Fruit fly (Drosophila melanogaster) whole organism, pupa: ENCODE results near the gene CG43133.

ENCODE experiments used
- CG10348 ChIP-seq: fragments of 200-800 bp; sonication (Bioruptor generic); IDR thresholded peaks from 2 replicates; pipeline ENCODE4 v1.3.6; 2022; ENCODE audit warnings: missing biosample characterization, missing genetic modification characterization
- CG12605 ChIP-seq: fragments of 200-800 bp; sonication (Bioruptor generic); IDR thresholded peaks from 2 replicates; pipeline ENCODE4 v1.3.6; 2022; ENCODE audit warnings: missing biosample characterization, missing genetic modification characterization
- CG13204 ChIP-seq: fragments of 200-800 bp; sonication (Bioruptor generic); optimal IDR thresholded peaks from 2 replicates; lab custom pipeline; 2018; ENCODE audit warnings: missing biosample characterization, mild to moderate bottlenecking, missing genetic modification characterization, moderate library complexity
- CG14655 ChIP-seq: fragments of 200-800 bp; sonication (Bioruptor generic); optimal IDR thresholded peaks from 3 replicates; lab custom pipeline; 2017; ENCODE audit warnings: mild to moderate bottlenecking, missing biosample characterization, missing genetic modification reagents, missing genetic modification characterization
- CG15710 ChIP-seq: fragments of 200-800 bp; sonication (Bioruptor generic); optimal IDR thresholded peaks from 2 replicates; lab custom pipeline; 2018; ENCODE audit warnings: missing biosample characterization, mild to moderate bottlenecking, missing genetic modification characterization, moderate library complexity
- CG17806 ChIP-seq: fragments of 200-800 bp; sonication (Bioruptor generic); optimal IDR thresholded peaks from 2 replicates; lab custom pipeline; 2018; ENCODE audit warnings: missing biosample characterization, mild to moderate bottlenecking, missing genetic modification characterization, moderate library complexity
- CG32121 ChIP-seq: fragments of 200-800 bp; sonication (Bioruptor generic); IDR thresholded peaks from 2 replicates; pipeline ENCODE4 v1.3.6; 2022; ENCODE audit warnings: missing biosample characterization, missing genetic modification characterization
- CG34367 ChIP-seq: fragments of 200-800 bp; sonication (Bioruptor generic); optimal IDR thresholded peaks from 2 replicates; lab custom pipeline; 2018; ENCODE audit warnings: missing biosample characterization, mild to moderate bottlenecking, missing genetic modification characterization
- CG4496 ChIP-seq: fragments of 200-800 bp; sonication (Bioruptor generic); IDR thresholded peaks from 3 replicates; pipeline ENCODE4 v1.3.6; 2022; ENCODE audit warnings: missing biosample characterization, missing genetic modification characterization
- CG8159 ChIP-seq: fragments of 200-800 bp; sonication (Bioruptor generic); optimal IDR thresholded peaks from 3 replicates; lab custom pipeline; 2018; ENCODE audit warnings: missing biosample characterization, mild to moderate bottlenecking, missing genetic modification characterization, moderate library complexity
- CG8301 ChIP-seq: fragments of 200-800 bp; sonication (Bioruptor generic); optimal IDR thresholded peaks from 2 replicates; lab custom pipeline; 2018; ENCODE audit warnings: missing biosample characterization, mild to moderate bottlenecking, missing genetic modification characterization
- CG9948 ChIP-seq: fragments of 200-800 bp; sonication (Bioruptor generic); optimal IDR thresholded peaks from 2 replicates; lab custom pipeline; 2018; ENCODE audit warnings: missing biosample characterization, mild to moderate bottlenecking, missing genetic modification characterization, moderate library complexity
- D1 ChIP-seq: fragments of 200-800 bp; sonication (Bioruptor generic); optimal IDR thresholded peaks from 2 replicates; lab custom pipeline; 2018; ENCODE audit warnings: missing biosample characterization, mild to moderate bottlenecking, missing genetic modification characterization, moderate library complexity
- EcR ChIP-seq: fragments of 200-800 bp; sonication (Bioruptor generic); optimal IDR thresholded peaks from 3 replicates; lab custom pipeline; 2019; ENCODE audit warnings: missing biosample characterization, missing genetic modification characterization, mild to moderate bottlenecking, moderate library complexity, missing genetic modification reagents
- Ets98B ChIP-seq: fragments of 200-800 bp; sonication (Bioruptor generic); IDR thresholded peaks from 2 replicates; pipeline ENCODE4 v1.3.6; 2022; ENCODE audit warnings: missing biosample characterization, missing genetic modification characterization
- Pif1A ChIP-seq: fragments of 200-800 bp; sonication (Bioruptor generic); optimal IDR thresholded peaks from 3 replicates; lab custom pipeline; 2016; ENCODE audit warnings: missing biosample characterization, missing genetic modification characterization
- Pif1B ChIP-seq: fragments of 200-800 bp; sonication (Bioruptor generic); optimal IDR thresholded peaks from 3 replicates; lab custom pipeline; 2016; ENCODE audit warnings: missing biosample characterization, missing genetic modification characterization
- Snoo ChIP-seq: fragments of 200-800 bp; sonication (Bioruptor generic); optimal IDR thresholded peaks from 3 replicates; lab custom pipeline; 2017; ENCODE audit warnings: missing biosample characterization, mild to moderate bottlenecking, missing genetic modification characterization, inconsistent platforms
- fd96Ca ChIP-seq: fragments of 200-800 bp; sonication (Bioruptor generic); IDR thresholded peaks from 3 replicates; pipeline ENCODE4 v1.3.6; 2022; ENCODE audit warnings: missing biosample characterization, missing genetic modification characterization
- gl ChIP-seq: fragments of 200-800 bp; sonication (Bioruptor generic); optimal IDR thresholded peaks from 2 replicates; lab custom pipeline; 2018; ENCODE audit warnings: missing biosample characterization, mild to moderate bottlenecking, missing genetic modification characterization
- rn ChIP-seq: fragments of 200-800 bp; sonication (Bioruptor generic); IDR thresholded peaks from 2 replicates; pipeline ENCODE4 v1.3.6; 2022; ENCODE audit warnings: missing biosample characterization, missing genetic modification characterization

The CG43133 gene

DNA sequence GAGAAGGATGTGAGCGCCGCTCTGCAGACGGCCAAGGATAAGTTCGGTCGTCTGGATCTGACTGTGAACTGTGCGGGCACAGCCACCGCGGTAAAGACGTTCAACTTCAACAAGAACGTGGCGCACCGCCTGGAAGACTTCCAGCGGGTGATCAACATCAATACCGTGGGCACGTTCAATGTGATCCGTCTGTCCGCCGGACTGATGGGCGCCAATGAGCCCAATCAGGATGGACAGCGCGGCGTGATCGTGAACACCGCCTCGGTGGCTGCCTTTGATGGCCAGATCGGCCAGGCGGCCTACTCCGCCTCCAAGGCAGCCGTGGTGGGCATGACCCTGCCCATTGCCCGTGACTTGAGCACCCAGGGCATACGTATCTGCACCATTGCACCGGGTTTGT is 37.9 kb downstream of the CG43133 start:
- TF ChIP-seq CG13204 (GFP tag; lab: Kevin White, UChicago) (no peak), CG34367 (tag; lab: Kevin White, UChicago) (no peak), fd96Ca (no peak), Pif1B (GFP tag; lab: Kevin White, UChicago) (no peak), gl (no peak), CG8159 (no peak), CG8301 (no peak), CG4496 (no peak), CG12605 (GFP tag; lab: Robert Waterston, UW) (no peak), CG15710 (tag; lab: Kevin White, UChicago) (no peak), CG17806 (tag; lab: Kevin White, UChicago) (no peak), Ets98B (no peak), Snoo (tag; lab: Kevin White, UChicago) (no peak)
- TF ChIP-seq, all 21 proteins: peak for 0

DNA sequence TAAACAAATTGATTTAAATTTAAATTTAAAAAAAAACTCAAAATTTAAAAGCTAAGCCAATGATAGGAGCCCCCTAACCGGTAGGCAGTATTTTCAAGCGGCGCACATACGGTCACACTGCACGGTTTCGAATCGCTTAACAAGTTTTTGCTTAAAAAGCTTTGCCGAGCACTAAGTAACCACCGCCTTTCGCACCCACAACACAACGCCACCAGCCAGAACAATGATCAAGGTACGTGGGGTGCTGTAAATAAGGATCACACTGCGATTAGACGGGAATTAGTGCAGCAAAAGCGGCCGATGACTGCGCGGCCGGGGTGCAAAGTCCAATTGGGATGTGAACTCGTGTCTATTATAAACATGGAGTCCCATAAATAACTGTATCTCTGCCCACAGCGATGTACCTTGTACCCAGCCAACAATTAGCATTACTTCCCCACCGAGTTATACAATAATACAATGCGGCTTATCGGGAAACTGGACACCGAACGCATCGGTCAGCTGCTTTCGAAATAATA is 38.8 kb downstream of the CG43133 start, which contains the start of gene scu:
scu (plus strand) TSS at position 101 of the 518 bp plus-strand sequence.
- TF ChIP-seq Snoo (tag; lab: Kevin White, UChicago): peak; percentile 58
- TF ChIP-seq Pif1A: peak; percentile 79
- peak; percentile 37 for TF ChIP-seq CG15710 (tag; lab: Kevin White, UChicago)
- TF ChIP-seq CG34367 (tag; lab: Kevin White, UChicago): peak; percentile 73
- TF ChIP-seq D1 (tag; lab: Kevin White, UChicago): no peak
- no peak for TF ChIP-seq rn (GFP tag; lab: Robert Waterston, UW)
- TF ChIP-seq Pif1B (GFP tag; lab: Kevin White, UChicago): peak; percentile 83
- peak; percentile 55; the same call in 1 of the 3 replicates for TF ChIP-seq fd96Ca
- TF ChIP-seq CG10348 (GFP tag; lab: Robert Waterston, UW): no peak
- TF ChIP-seq CG4496: peak; percentile 79
- peak; percentile 70 for TF ChIP-seq CG8301
- TF ChIP-seq EcR (GFP tag; lab: Kevin White, UChicago): peak; percentile 42
- TF ChIP-seq CG17806 (tag; lab: Kevin White, UChicago): peak; percentile 50
- peak; percentile 59 for TF ChIP-seq CG8159
- peak; percentile 52; the same call in 1 of the 2 replicates for TF ChIP-seq CG32121 (GFP tag; lab: Robert Waterston, UW)
- peak; percentile 83 for TF ChIP-seq CG13204 (GFP tag; lab: Kevin White, UChicago)
- TF ChIP-seq Ets98B: peak; percentile 67
- peak; percentile 29 for TF ChIP-seq CG9948 (tag; lab: Kevin White, UChicago)
- TF ChIP-seq gl: peak; percentile 95
- peak; percentile 79 for TF ChIP-seq CG14655 (GFP tag; lab: Kevin White, UChicago)
- peak; percentile 81; the same call in 1 of the 2 replicates for TF ChIP-seq CG12605 (GFP tag; lab: Robert Waterston, UW)

DNA sequence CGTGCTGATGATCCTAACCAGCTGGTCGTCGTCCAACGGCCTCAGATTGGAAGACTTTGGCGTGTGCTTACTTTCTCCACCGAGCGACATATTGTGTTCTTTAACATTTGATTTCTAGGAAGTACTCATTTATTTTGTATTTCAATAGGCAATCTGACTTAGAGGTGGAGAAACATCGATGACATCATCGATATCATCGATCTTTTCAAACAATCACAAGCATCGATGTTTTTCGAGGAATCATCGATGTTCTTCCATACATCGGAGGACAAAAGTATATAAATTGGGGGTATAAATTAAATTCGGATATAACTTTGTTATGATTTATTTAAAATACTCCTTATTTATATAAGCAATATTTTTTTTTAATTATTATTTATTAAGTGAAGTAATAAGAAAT is 39.6 kb downstream of the CG43133 start, which contains the start of gene Swt1:
Swt1 (minus strand) TSS at position 177 of the 400 bp plus-strand sequence.
- TF ChIP-seq CG4496 (no peak), CG34367 (tag; lab: Kevin White, UChicago) (no peak), CG13204 (GFP tag; lab: Kevin White, UChicago) (no peak), CG12605 (GFP tag; lab: Robert Waterston, UW) (no peak), CG14655 (GFP tag; lab: Kevin White, UChicago) (no peak), Snoo (tag; lab: Kevin White, UChicago) (no peak), EcR (GFP tag; lab: Kevin White, UChicago) (no peak), Pif1B (GFP tag; lab: Kevin White, UChicago) (no peak), D1 (tag; lab: Kevin White, UChicago) (no peak), fd96Ca (no peak), CG9948 (tag; lab: Kevin White, UChicago) (no peak), Pif1A (no peak), rn (GFP tag; lab: Robert Waterston, UW) (no peak), CG15710 (tag; lab: Kevin White, UChicago) (no peak), CG32121 (GFP tag; lab: Robert Waterston, UW) (no peak)

DNA sequence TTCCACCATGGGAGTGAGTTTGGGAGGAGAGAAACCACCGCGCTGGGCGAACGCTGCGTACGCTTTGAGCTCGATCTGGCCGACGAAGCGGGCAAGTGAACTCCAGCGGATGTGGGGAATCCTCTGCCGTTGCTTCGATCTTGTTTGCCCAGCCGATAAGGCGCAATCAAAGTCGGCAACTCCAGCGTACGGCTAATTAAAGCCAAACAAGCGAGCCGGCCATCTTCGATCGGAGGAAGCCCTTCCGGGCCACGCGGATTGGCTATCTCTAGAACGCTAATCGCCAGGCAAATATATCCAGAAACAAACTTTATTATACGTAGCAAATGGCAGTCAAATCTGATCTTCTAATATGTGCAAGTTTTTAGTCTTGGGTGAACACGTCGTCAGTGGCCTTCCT is 41.5 kb downstream of the CG43133 start, which contains the start of gene CG7536:
CG7536 (minus strand) TSS at position 101 of the 400 bp plus-strand sequence.
- no peak for TF ChIP-seq CG10348 (GFP tag; lab: Robert Waterston, UW)
- no peak for TF ChIP-seq Pif1B (GFP tag; lab: Kevin White, UChicago)
- no peak for TF ChIP-seq Pif1A
- no peak for TF ChIP-seq CG8159
- TF ChIP-seq CG32121 (GFP tag; lab: Robert Waterston, UW): no peak
- TF ChIP-seq gl: no peak
- no peak for TF ChIP-seq CG9948 (tag; lab: Kevin White, UChicago)
- no peak for TF ChIP-seq fd96Ca
- TF ChIP-seq CG17806 (tag; lab: Kevin White, UChicago): no peak
- no peak for TF ChIP-seq CG12605 (GFP tag; lab: Robert Waterston, UW)
- TF ChIP-seq Ets98B: no peak
- no peak for TF ChIP-seq CG15710 (tag; lab: Kevin White, UChicago)
- no peak for TF ChIP-seq CG14655 (GFP tag; lab: Kevin White, UChicago)
- no peak for TF ChIP-seq rn (GFP tag; lab: Robert Waterston, UW)
- no peak for TF ChIP-seq CG4496

DNA sequence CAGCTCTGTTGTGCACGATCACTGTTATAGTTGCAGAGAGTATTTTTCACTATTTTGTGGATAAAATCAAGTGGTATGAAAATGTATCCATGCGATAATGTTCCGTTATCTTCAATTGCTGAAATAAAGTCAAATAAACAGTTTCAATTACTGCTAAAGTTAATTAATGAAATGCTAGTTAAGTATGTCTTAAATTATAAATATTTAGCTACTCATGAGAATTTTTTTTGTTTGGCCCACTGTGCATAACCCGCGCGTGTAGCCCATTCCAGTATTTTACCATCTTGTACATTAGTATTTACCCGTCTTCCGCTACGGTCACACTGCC is 44.5 kb downstream of the CG43133 start, which contains the start of gene Ada3:
Ada3 (plus strand) TSS at position 292 of the 328 bp plus-strand sequence.
- peak; percentile 66 for TF ChIP-seq Ets98B
- TF ChIP-seq Pif1A: peak; percentile 62
- TF ChIP-seq CG34367 (tag; lab: Kevin White, UChicago): peak; percentile 48
- peak; percentile 18 for TF ChIP-seq CG13204 (GFP tag; lab: Kevin White, UChicago)
- peak; percentile 57 for TF ChIP-seq CG17806 (tag; lab: Kevin White, UChicago)
- TF ChIP-seq CG9948 (tag; lab: Kevin White, UChicago): peak; percentile 71
- peak; percentile 30; the same call in 1 of the 2 replicates for TF ChIP-seq rn (GFP tag; lab: Robert Waterston, UW)
- TF ChIP-seq Snoo (tag; lab: Kevin White, UChicago): peak; percentile 70
- TF ChIP-seq CG8159: peak; percentile 72
- TF ChIP-seq D1 (tag; lab: Kevin White, UChicago): no peak
- TF ChIP-seq CG12605 (GFP tag; lab: Robert Waterston, UW): 0 out of 2 replicates have a peak, but pooled peaks have one; percentile 22
- no peak for TF ChIP-seq EcR (GFP tag; lab: Kevin White, UChicago)
- TF ChIP-seq Pif1B (GFP tag; lab: Kevin White, UChicago): peak; percentile 36
- TF ChIP-seq fd96Ca: peak; percentile 59; the same call in 2 of the 3 replicates
- TF ChIP-seq CG10348 (GFP tag; lab: Robert Waterston, UW): no peak
- TF ChIP-seq gl: no peak
- TF ChIP-seq CG8301: peak; percentile 60
- TF ChIP-seq CG4496: peak; percentile 77
- TF ChIP-seq CG32121 (GFP tag; lab: Robert Waterston, UW): 0 out of 2 replicates have a peak, but pooled peaks have one; percentile 27
- TF ChIP-seq CG14655 (GFP tag; lab: Kevin White, UChicago): peak; percentile 73
- TF ChIP-seq CG15710 (tag; lab: Kevin White, UChicago): peak; percentile 74
- TF ChIP-seq, all 21 proteins: peak for 17
